In genomic region chrX:16416790-16417330, ce11 we compare ENCODE assay signal across 3 worm cellular contexts.
TF ChIP-seq lines count a peak whose summit lies in the region.

eat-17 (minus strand) TSS chrX:16416840.

TF ChIP-seq in whole organism, L4 larva, 104 proteins besides CTCF, POLR2A, EP300 and RAD21:
- no peak for TF ChIP-seq daf-8 (GFP tag; IDR thresholded peaks at IDR 0.05; lab: Robert Waterston, UW)
- TF ChIP-seq aha-1 (tag; lab: Kevin White, UChicago) = peak; percentile 31
- TF ChIP-seq set-16 (GFP tag; IDR thresholded peaks at IDR 0.05; lab: Robert Waterston, UW) = peak; percentile 54

TF ChIP-seq in whole organism, late embryonic, 69 proteins besides CTCF, POLR2A, EP300 and RAD21:
- TF ChIP-seq ceh-31 (tag; optimal IDR thresholded peaks at IDR 0.05; lab: Kevin White, UChicago) = peak; percentile 2
- TF ChIP-seq sox-2 (GFP tag; IDR thresholded peaks at IDR 0.05; lab: Robert Waterston, UW) = no peak

TF ChIP-seq in whole organism, young adult, 124 proteins besides CTCF, POLR2A, EP300 and RAD21:
- no peak for TF ChIP-seq C06A6.2 (GFP tag; conservative IDR thresholded peaks at IDR 0.05; lab: Robert Waterston, UW)
- no peak for TF ChIP-seq F49E8.2 (tag; optimal IDR thresholded peaks at IDR 0.05; lab: Kevin White, UChicago; ENCODE audit: insufficient read depth)
- peak; percentile 88 for TF ChIP-seq zfh-2 (GFP tag; conservative IDR thresholded peaks at IDR 0.05; lab: Robert Waterston, UW)
- TF ChIP-seq nhr-90 (tag; optimal IDR thresholded peaks at IDR 0.05; lab: Kevin White, UChicago) = no peak
- no peak for TF ChIP-seq atf-7 (tag; optimal IDR thresholded peaks at IDR 0.05; lab: Kevin White, UChicago)
- TF ChIP-seq ceh-27 (GFP tag; optimal IDR thresholded peaks at IDR 0.05; lab: Kevin White, UChicago) = no peak
- TF ChIP-seq aptf-3 (GFP tag; IDR thresholded peaks at IDR 0.05; lab: Robert Waterston, UW) = 0 out of 2 replicates have a peak, but pooled peaks have one; percentile 19
- TF ChIP-seq nfyb-1 (GFP tag; IDR thresholded peaks at IDR 0.05; lab: Robert Waterston, UW) = no peak
- TF ChIP-seq rec-8 (tag; optimal IDR thresholded peaks at IDR 0.05; lab: Kevin White, UChicago) = no peak
- no peak for TF ChIP-seq ccch-3 (GFP tag; optimal IDR thresholded peaks at IDR 0.05; lab: Kevin White, UChicago)
- TF ChIP-seq egl-18 (GFP tag; IDR thresholded peaks at IDR 0.05; lab: Robert Waterston, UW) = no peak
- TF ChIP-seq Y56A3A.18 (GFP tag; IDR thresholded peaks at IDR 0.05; lab: Robert Waterston, UW) = no peak
